Fruit fly (Drosophila melanogaster) whole organism, embryonic: Measurements from ENCODE around the gene nxf2.

Experiments
- Asciz ChIP-seq: fragments of 200-800 bp; sonication (Bioruptor generic); optimal IDR thresholded peaks from 2 replicates; lab custom pipeline; 2017; ENCODE audit warnings: missing biosample characterization, mild to moderate bottlenecking, missing genetic modification characterization, missing genetic modification reagents
- Atf-2 ChIP-seq: fragments of 200-800 bp; sonication (Bioruptor generic); optimal IDR thresholded peaks from 2 replicates; lab custom pipeline; 2016; ENCODE audit warnings: missing biosample characterization, missing genetic modification characterization
- B-H1 ChIP-seq: fragments of 200-800 bp; sonication (Bioruptor generic); IDR thresholded peaks from 3 replicates; pipeline ENCODE4 v1.3.6; 2022; ENCODE audit warnings: missing biosample characterization, missing genetic modification characterization
- CG10543 ChIP-seq: fragments of 200-800 bp; sonication (Bioruptor generic); optimal IDR thresholded peaks from 3 replicates; lab custom pipeline; 2017; ENCODE audit warnings: missing biosample characterization, mild to moderate bottlenecking, missing genetic modification characterization, moderate library complexity
- CG11560 ChIP-seq: fragments of 200-800 bp; sonication (Bioruptor generic); IDR thresholded peaks from 3 replicates; pipeline ENCODE4 v1.3.6; 2022; ENCODE audit warnings: missing biosample characterization, missing genetic modification characterization
- CG11696 ChIP-seq: fragments of 200-800 bp; sonication (Bioruptor generic); IDR thresholded peaks from 2 replicates; pipeline ENCODE4 v1.3.6; 2022; ENCODE audit warnings: missing biosample characterization, missing genetic modification characterization
- CG12391 ChIP-seq: fragments of 200-800 bp; sonication (Bioruptor generic); optimal IDR thresholded peaks from 3 replicates; lab custom pipeline; 2018; ENCODE audit warnings: missing biosample characterization, mild to moderate bottlenecking, missing genetic modification characterization, moderate library complexity
- CG14050 ChIP-seq: fragments of 200-800 bp; sonication (Bioruptor generic); IDR thresholded peaks from 3 replicates; pipeline ENCODE4 v1.3.6; 2022; ENCODE audit warnings: missing biosample characterization, missing genetic modification characterization
- CG14441 ChIP-seq: fragments of 200-800 bp; sonication (Bioruptor generic); IDR thresholded peaks from 2 replicates; pipeline ENCODE4 v1.3.6; 2022; ENCODE audit warnings: missing biosample characterization, missing genetic modification characterization
- CG14860 ChIP-seq: fragments of 200-800 bp; sonication (Bioruptor generic); IDR thresholded peaks from 3 replicates; pipeline ENCODE4 v1.3.6; 2022; ENCODE audit warnings: missing biosample characterization, missing genetic modification characterization; ENCODE audit not compliant: partially characterized antibody
- CG2120 ChIP-seq: fragments of 200-800 bp; sonication (Bioruptor generic); optimal IDR thresholded peaks from 3 replicates; lab custom pipeline; 2016; ENCODE audit warnings: missing biosample characterization, missing genetic modification characterization
- CG31388 ChIP-seq: fragments of 200-800 bp; sonication (Bioruptor generic); optimal IDR thresholded peaks from 2 replicates; lab custom pipeline; 2016; ENCODE audit warnings: missing biosample characterization, missing genetic modification characterization
- CG3838 ChIP-seq: fragments of 200-800 bp; sonication (Bioruptor generic); optimal IDR thresholded peaks from 3 replicates; lab custom pipeline; 2016; ENCODE audit warnings: missing biosample characterization, missing genetic modification characterization
- CG42726 ChIP-seq: fragments of 200-800 bp; sonication (Bioruptor generic); IDR thresholded peaks from 2 replicates; pipeline ENCODE4 v1.3.6; 2022; ENCODE audit warnings: missing biosample characterization, missing genetic modification characterization; ENCODE audit not compliant: partially characterized antibody
- CG4404 ChIP-seq: fragments of 200-800 bp; sonication (Bioruptor generic); IDR thresholded peaks from 2 replicates; pipeline ENCODE4 v1.3.6; 2022; ENCODE audit warnings: missing biosample characterization, missing genetic modification characterization
- CG8944 ChIP-seq: fragments of 200-800 bp; sonication (Bioruptor generic); optimal IDR thresholded peaks from 3 replicates; lab custom pipeline; 2016; ENCODE audit warnings: missing biosample characterization, missing genetic modification characterization
- Drgx ChIP-seq: fragments of 200-800 bp; sonication (Bioruptor generic); IDR thresholded peaks from 2 replicates; pipeline ENCODE4 v1.3.6; 2022; ENCODE audit warnings: missing biosample characterization, missing genetic modification characterization
- Gsc ChIP-seq: fragments of 200-800 bp; sonication (Bioruptor generic); IDR thresholded peaks from 2 replicates; pipeline ENCODE4 v1.3.6; 2022; ENCODE audit warnings: missing biosample characterization, missing genetic modification characterization
- Gug ChIP-seq: fragments of 200-800 bp; sonication (Bioruptor generic); IDR thresholded peaks from 4 replicates; pipeline ENCODE4 v1.3.6; 2022; ENCODE audit warnings: missing biosample characterization, missing genetic modification characterization
- Hmr ChIP-seq: fragments of 200-800 bp; sonication (Bioruptor generic); optimal IDR thresholded peaks from 3 replicates; lab custom pipeline; 2017; ENCODE audit warnings: mild to moderate bottlenecking, missing biosample characterization, missing genetic modification reagents, missing genetic modification characterization
- Med ChIP-seq: fragments of 200-800 bp; sonication (Bioruptor generic); peaks from one replicate; lab custom pipeline; 2016; ENCODE audit warnings: missing biosample characterization, missing genetic modification characterization, mild to moderate bottlenecking, inconsistent platforms, moderate library complexity
- Opbp ChIP-seq: fragments of 200-800 bp; sonication (Bioruptor generic); IDR thresholded peaks from 3 replicates; pipeline ENCODE4 v1.3.6; 2022; ENCODE audit warnings: missing biosample characterization, missing genetic modification characterization; ENCODE audit not compliant: partially characterized antibody
- Side ChIP-seq: fragments of 200-800 bp; sonication (Bioruptor generic); optimal IDR thresholded peaks from 2 replicates; lab custom pipeline; 2016; ENCODE audit warnings: missing biosample characterization, missing genetic modification characterization
- Stat92E ChIP-seq, 3 experiments: fragments of >200 bp in 2 of 3; fragments of 200-800 bp in 1 of 3; sonication (Bioruptor generic) in 1 of 3; optimal IDR thresholded peaks; 2 replicates each; lab custom pipeline; 2017 to 2019; ENCODE audit warnings: missing biosample characterization in 3 of 3, missing genetic modification characterization in 3 of 3, mild to moderate bottlenecking in 1 of 3, moderate library complexity in 1 of 3
- TFAM ChIP-seq: fragments of 200-800 bp; sonication (Bioruptor generic); optimal IDR thresholded peaks from 2 replicates; lab custom pipeline; 2017; ENCODE audit warnings: missing biosample characterization, missing genetic modification characterization, inconsistent platforms
- Taf1 ChIP-seq: fragments of 200-800 bp; sonication (Bioruptor generic); IDR thresholded peaks from 2 replicates; pipeline ENCODE4 v1.3.6; 2022; ENCODE audit warnings: missing biosample characterization, missing genetic modification characterization
- ab ChIP-seq: fragments of 200-800 bp; sonication (Bioruptor generic); optimal IDR thresholded peaks from 2 replicates; lab custom pipeline; 2016; ENCODE audit warnings: missing biosample characterization, missing genetic modification characterization
- bcd ChIP-seq: fragments of 200-800 bp; sonication (Bioruptor generic); optimal IDR thresholded peaks from 2 replicates; lab custom pipeline; 2017; ENCODE audit warnings: missing biosample characterization, mild to moderate bottlenecking, missing genetic modification characterization
- br ChIP-seq: fragments of >200 bp; optimal IDR thresholded peaks from 2 replicates; lab custom pipeline; 2017
- ci ChIP-seq: fragments of 200-800 bp; sonication (Bioruptor generic); IDR thresholded peaks from 3 replicates; pipeline ENCODE4 v1.3.6; 2022; ENCODE audit warnings: missing biosample characterization, missing genetic modification characterization
- disco-r ChIP-seq: fragments of 200-800 bp; sonication (Bioruptor generic); optimal IDR thresholded peaks from 2 replicates; lab custom pipeline; 2016; ENCODE audit warnings: missing biosample characterization, missing genetic modification characterization
- fru ChIP-seq: fragments of >200 bp; optimal IDR thresholded peaks from 2 replicates; lab custom pipeline; 2017
- gem ChIP-seq: fragments of 200-800 bp; sonication (Bioruptor generic); optimal IDR thresholded peaks from 2 replicates; lab custom pipeline; 2019; ENCODE audit warnings: missing biosample characterization, mild to moderate bottlenecking, missing genetic modification characterization, moderate library complexity
- her ChIP-seq: fragments of 200-800 bp; sonication (Bioruptor generic); optimal IDR thresholded peaks from 2 replicates; lab custom pipeline; 2016; ENCODE audit warnings: missing biosample characterization, missing genetic modification characterization
- hkb ChIP-seq, 2 experiments: fragments of 200-800 bp in 1 of 2; fragments of >200 bp in 1 of 2; sonication (Bioruptor generic) in 1 of 2; IDR thresholded peaks in 1 of 2; optimal IDR thresholded peaks in 1 of 2; 2 replicates each; pipeline versions ENCODE4 v1.3.6 to Lab custom; 2017 to 2022; ENCODE audit warnings: missing biosample characterization in 1 of 2, missing genetic modification characterization in 1 of 2
- hth ChIP-seq: fragments of >200 bp; optimal IDR thresholded peaks from 2 replicates; lab custom pipeline; 2017; ENCODE audit warnings: inconsistent platforms
- klu ChIP-seq: fragments of 200-800 bp; sonication (Bioruptor generic); IDR thresholded peaks from 2 replicates; pipeline ENCODE4 v1.3.6; 2022; ENCODE audit warnings: missing biosample characterization, missing genetic modification characterization
- lilli ChIP-seq: fragments of 200-800 bp; sonication (Bioruptor generic); optimal IDR thresholded peaks from 3 replicates; lab custom pipeline; 2016; ENCODE audit warnings: missing biosample characterization, missing genetic modification characterization
- nom ChIP-seq: fragments of 200-800 bp; sonication (Bioruptor generic); optimal IDR thresholded peaks from 2 replicates; lab custom pipeline; 2017; ENCODE audit warnings: missing biosample characterization, missing genetic modification characterization, mild to moderate bottlenecking, moderate library complexity, missing genetic modification reagents
- otp ChIP-seq: fragments of 200-800 bp; sonication (Bioruptor generic); IDR thresholded peaks from 3 replicates; pipeline ENCODE4, ENCODE4 v1.3.6; 2022; ENCODE audit warnings: missing biosample characterization, missing genetic modification characterization
- pum ChIP-seq: fragments of 200-800 bp; sonication (Bioruptor generic); optimal IDR thresholded peaks from 2 replicates; lab custom pipeline; 2016; ENCODE audit warnings: missing biosample characterization, missing genetic modification characterization
- run ChIP-seq: fragments of 200-800 bp; sonication (Bioruptor generic); optimal IDR thresholded peaks from 3 replicates; lab custom pipeline; 2018; ENCODE audit warnings: missing biosample characterization, mild to moderate bottlenecking, missing genetic modification characterization
- scrt ChIP-seq: fragments of 200-800 bp; sonication (Bioruptor generic); optimal IDR thresholded peaks from 2 replicates; lab custom pipeline; 2018; ENCODE audit warnings: missing biosample characterization, mild to moderate bottlenecking, missing genetic modification characterization, moderate library complexity
- slp2 ChIP-seq: fragments of 200-800 bp; sonication (Bioruptor generic); optimal IDR thresholded peaks from 2 replicates; lab custom pipeline; 2016; ENCODE audit warnings: missing biosample characterization, missing genetic modification characterization
- sna ChIP-seq: fragments of 200-800 bp; sonication (Bioruptor generic); IDR thresholded peaks from 2 replicates; pipeline ENCODE4 v1.3.6; 2022; ENCODE audit warnings: missing biosample characterization, missing genetic modification characterization; ENCODE audit not compliant: partially characterized antibody
- so ChIP-seq: fragments of 200-800 bp; sonication (Bioruptor generic); IDR thresholded peaks from 3 replicates; pipeline ENCODE4 v1.3.6; 2022; ENCODE audit warnings: missing biosample characterization, missing genetic modification characterization
- tin ChIP-seq: fragments of 200-800 bp; sonication (Bioruptor generic); optimal IDR thresholded peaks from 3 replicates; lab custom pipeline; 2016; ENCODE audit warnings: missing biosample characterization, missing genetic modification characterization
- tx ChIP-seq: fragments of 200-800 bp; sonication (Bioruptor generic); optimal IDR thresholded peaks from 2 replicates; lab custom pipeline; 2016; ENCODE audit warnings: missing biosample characterization, missing genetic modification characterization
- unc-4 ChIP-seq: fragments of 200-800 bp; sonication (Bioruptor generic); IDR thresholded peaks from 2 replicates; pipeline ENCODE4 v1.3.6; 2022; ENCODE audit warnings: missing biosample characterization, missing genetic modification characterization; ENCODE audit not compliant: partially characterized antibody
- unpg ChIP-seq: fragments of 200-800 bp; sonication (Bioruptor generic); optimal IDR thresholded peaks from 3 replicates; lab custom pipeline; 2018; ENCODE audit warnings: missing biosample characterization, mild to moderate bottlenecking, missing genetic modification characterization, moderate library complexity

nxf2 gene

dm6 chr3L:16587994-16588622 is 8.0 kb upstream of the nxf2 start (continued):
- TF ChIP-seq hth: no peak
- peak; percentile 48 for TF ChIP-seq Drgx
- peak; percentile 66 for TF ChIP-seq Gug
- TF ChIP-seq so: 0 out of 3 replicates have a peak, but pooled peaks have one; percentile 43
- TF ChIP-seq B-H1: peak; percentile 57
- TF ChIP-seq gem (tag; lab: Kevin White, UChicago): peak; percentile 72
- TF ChIP-seq Side: peak; percentile 41
- TF ChIP-seq Stat92E (GFP tag; optimal IDR thresholded peaks at IDR 0.05; lab: Kevin White, UChicago): no peak
- TF ChIP-seq fru (lab: Kevin White, UChicago): no peak
- TF ChIP-seq ab (GFP tag; lab: Kevin White, UChicago): no peak
- no peak for TF ChIP-seq Asciz (GFP tag; lab: Kevin White, UChicago)
- peak; percentile 57 for TF ChIP-seq CG10543 (GFP tag; lab: Kevin White, UChicago)
- TF ChIP-seq disco-r (GFP tag; lab: Kevin White, UChicago): peak; percentile 61
- TF ChIP-seq run: no peak
- TF ChIP-seq CG14050: peak; percentile 39; the same call in 2 of the 3 replicates
- TF ChIP-seq pum (GFP tag; lab: Kevin White, UChicago): peak; percentile 57
- TF ChIP-seq hkb (optimal IDR thresholded peaks at IDR 0.05; lab: Kevin White, UChicago): peak; percentile 78
- peak; percentile 51 for TF ChIP-seq hkb (GFP tag; IDR thresholded peaks at IDR 0.05; lab: Robert Waterston, UW)
- TF ChIP-seq scrt (GFP tag; lab: Kevin White, UChicago): no peak
- TF ChIP-seq CG8944 (GFP tag; lab: Kevin White, UChicago): peak; percentile 24
- TF ChIP-seq TFAM (GFP tag; lab: Kevin White, UChicago): no peak
- peak; percentile 99 for TF ChIP-seq nom
- TF ChIP-seq Taf1: no peak
- TF ChIP-seq br: no peak
- TF ChIP-seq tx: peak; percentile 41
- TF ChIP-seq tin (GFP tag; lab: Kevin White, UChicago): peak; percentile 60
- TF ChIP-seq Opbp: peak; percentile 85
- TF ChIP-seq Med (GFP tag; lab: Kevin White, UChicago): peak; percentile 95
- no peak for TF ChIP-seq her (GFP tag; lab: Kevin White, UChicago)
- TF ChIP-seq CG31388 (GFP tag; lab: Kevin White, UChicago): no peak
- no peak for TF ChIP-seq Gsc (GFP tag; lab: Robert Waterston, UW)
- peak; percentile 41; the same call in 1 of the 3 replicates for TF ChIP-seq otp (GFP tag; lab: Robert Waterston, UW)
- TF ChIP-seq CG3838: no peak
- TF ChIP-seq CG12391 (tag; lab: Kevin White, UChicago): peak; percentile 73
- peak; percentile 77; the same call in 2 of the 3 replicates for TF ChIP-seq ci
- peak; percentile 64 for TF ChIP-seq unpg
- TF ChIP-seq CG4404 (GFP tag; lab: Robert Waterston, UW): no peak
- TF ChIP-seq bcd (GFP tag; lab: Kevin White, UChicago): peak; percentile 66
- TF ChIP-seq unc-4: peak; percentile 95
- peak; percentile 75 for TF ChIP-seq CG2120 (GFP tag; lab: Kevin White, UChicago)
- peak; percentile 80 for TF ChIP-seq Hmr
- TF ChIP-seq CG14441 (GFP tag; lab: Robert Waterston, UW): peak; percentile 36; the same call in 1 of the 2 replicates
- TF ChIP-seq sna (GFP tag; lab: Robert Waterston, UW): peak; percentile 96
- peak; percentile 87 for TF ChIP-seq CG42726 (GFP tag; lab: Robert Waterston, UW)
- TF ChIP-seq klu: peak; percentile 100
- peak; percentile 91 for TF ChIP-seq CG14860 (GFP tag; lab: Robert Waterston, UW)
- no peak for TF ChIP-seq CG11696 (GFP tag; lab: Robert Waterston, UW)
- no peak for TF ChIP-seq CG11560 (tag; lab: Robert Waterston, UW)
- no peak for TF ChIP-seq Atf-2
- peak; percentile 24 for TF ChIP-seq slp2 (GFP tag; lab: Kevin White, UChicago)
- peak; percentile 71 for TF ChIP-seq lilli (GFP tag; lab: Kevin White, UChicago)
